Worm (Caenorhabditis elegans): ENCODE data around the gene T09F5.10.

ce11 chrV:15221330-15221729 is 41.5 kb downstream of the T09F5.10 start, which contains the start of gene irld-25:
- TF ChIP-seq pha-4 (GFP tag; IDR thresholded peaks at IDR 0.05) = no peak
- no peak for TF ChIP-seq pha-4 (tag; optimal IDR thresholded peaks at IDR 0.05)
- TF ChIP-seq unc-62 (GFP tag; optimal IDR thresholded peaks at IDR 0.05 in 1 of 2) = no peak
- no peak for TF ChIP-seq unc-62 (tag; optimal IDR thresholded peaks at IDR 0.05)
- TF ChIP-seq hlh-30 (tag; optimal IDR thresholded peaks at IDR 0.05; ENCODE audit: insufficient read depth) = no peak
- TF ChIP-seq ztf-11 (tag; optimal IDR thresholded peaks at IDR 0.05) = no peak
- no peak for TF ChIP-seq mxl-3 (GFP tag; optimal IDR thresholded peaks at IDR 0.05)
